Worm (Caenorhabditis elegans): Measurements from ENCODE around the gene ooc-3.

ce11 chrII:11533716-11534115 lies 38.6 kb upstream of the ooc-3 start, which contains the start of gene mdt-8:
- TF ChIP-seq hlh-13 (GFP tag; optimal IDR thresholded peaks at IDR 0.05) (no peak), nhr-11 (tag; optimal IDR thresholded peaks at IDR 0.05) (no peak), unc-86 (tag; optimal IDR thresholded peaks at IDR 0.05) (no peak), pha-4 (tag; optimal IDR thresholded peaks at IDR 0.05) (no peak), ceh-9 (tag; optimal IDR thresholded peaks at IDR 0.05) (no peak), ceh-2 (tag; optimal IDR thresholded peaks at IDR 0.05) (no peak), nfya-1 (tag; optimal IDR thresholded peaks at IDR 0.05) (no peak), unc-42 (tag; optimal IDR thresholded peaks at IDR 0.05) (no peak), zip-5 (tag; optimal IDR thresholded peaks at IDR 0.05) (no peak), rnt-1 (tag; optimal IDR thresholded peaks at IDR 0.05) (no peak), pag-3 (tag; optimal IDR thresholded peaks at IDR 0.05; ENCODE audit: borderline replicate concordance) (no peak)
